Fruit fly (Drosophila melanogaster) Kc167 (cell line): ENCODE data around the gene CG9903.

Experiments used
- Sin3A ChIP-seq: fragments of >200 bp; optimal IDR thresholded peaks from 2 replicates; lab custom pipeline; 2018; ENCODE audit warnings: missing external identifiers
- h ChIP-seq: fragments of >200 bp; optimal IDR thresholded peaks from 3 replicates; lab custom pipeline; 2018; ENCODE audit warnings: missing external identifiers
- psq ChIP-seq: fragments of >200 bp; optimal IDR thresholded peaks from 2 replicates; lab custom pipeline; 2017; ENCODE audit warnings: missing external identifiers

DNA sequence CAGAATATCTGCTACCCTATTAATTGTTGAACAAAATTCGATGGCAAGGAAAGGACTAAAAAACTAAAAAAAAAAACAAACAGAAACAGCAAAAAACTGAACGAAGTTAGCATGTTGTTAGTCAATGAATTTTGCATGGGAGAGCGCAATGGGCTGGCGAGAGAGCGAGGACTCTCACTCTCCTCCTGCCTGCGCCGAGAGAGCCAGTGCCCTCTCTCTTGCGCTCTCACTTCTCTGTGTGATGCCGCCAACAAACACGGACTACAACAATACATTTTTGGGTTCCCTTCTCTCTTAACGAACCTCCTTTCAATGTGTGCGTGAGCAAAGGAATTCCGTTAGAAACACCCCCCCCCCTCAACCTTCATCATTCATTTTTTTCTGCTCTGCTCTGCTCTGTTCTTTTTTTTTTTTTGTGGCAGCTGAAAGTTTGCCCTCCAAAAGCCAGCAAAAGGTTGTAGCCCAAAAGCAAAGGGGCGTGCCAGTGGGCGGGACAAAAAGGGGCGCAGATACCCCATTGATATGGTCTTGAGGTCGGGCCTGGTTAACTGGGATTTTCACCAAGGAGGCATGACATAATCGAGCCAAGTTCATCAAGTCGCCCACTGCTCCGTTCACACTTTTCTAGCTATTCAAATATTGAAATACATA, 14.4 kb downstream of the CG9903 start:
- TF ChIP-seq psq (no peak), Sin3A (no peak), h (lab: Kevin White, UChicago) (no peak)
